Fruit fly (Drosophila melanogaster) whole organism, wandering third instar larva: ENCODE results near the gene tfc.

Experiments
- Abd-B ChIP-seq: fragments of >200 bp; optimal IDR thresholded peaks from 2 replicates; lab custom pipeline; 2017; ENCODE audit warnings: missing biosample characterization, missing genetic modification characterization
- CG32264 ChIP-seq: fragments of 200-800 bp; sonication (Bioruptor generic); optimal IDR thresholded peaks from 2 replicates; lab custom pipeline; 2016; ENCODE audit warnings: missing biosample characterization, missing genetic modification characterization
- CG9705 ChIP-seq: fragments of 200-800 bp; sonication (Bioruptor generic); optimal IDR thresholded peaks from 2 replicates; lab custom pipeline; 2018; ENCODE audit warnings: missing biosample characterization, mild to moderate bottlenecking, missing genetic modification characterization
- CrebA ChIP-seq: fragments of 200-800 bp; sonication (Bioruptor generic); optimal IDR thresholded peaks from 2 replicates; lab custom pipeline; 2016; ENCODE audit warnings: missing biosample characterization, mild to moderate bottlenecking, missing genetic modification characterization, borderline replicate concordance
- Dif ChIP-seq: fragments of 200-275, 200-300 bp; sonication (Bioruptor generic); optimal IDR thresholded peaks from 2 replicates; lab custom pipeline; 2018; ENCODE audit warnings: missing biosample characterization, missing genetic modification characterization; ENCODE audit not compliant: partially characterized antibody
- GATAd ChIP-seq: sonication (Bioruptor generic); optimal IDR thresholded peaks from 2 replicates; lab custom pipeline; 2016; ENCODE audit warnings: missing biosample characterization, missing genetic modification characterization
- HLH106 ChIP-seq: fragments of 200-800 bp; optimal IDR thresholded peaks from 3 replicates; lab custom pipeline; 2019; ENCODE audit warnings: missing biosample characterization, mild to moderate bottlenecking, missing genetic modification characterization, moderate library complexity
- Hr78 ChIP-seq: fragments of >200 bp; optimal IDR thresholded peaks from 2 replicates; lab custom pipeline; 2017; ENCODE audit warnings: missing biosample characterization, missing genetic modification characterization
- Myc ChIP-seq: fragments of >200 bp; optimal IDR thresholded peaks from 2 replicates; lab custom pipeline; 2017
- OdsH ChIP-seq: fragments of 200-800 bp; sonication (Bioruptor generic); optimal IDR thresholded peaks from 2 replicates; lab custom pipeline; 2016; ENCODE audit warnings: missing biosample characterization, mild to moderate bottlenecking, missing genetic modification characterization
- Rel ChIP-seq, 2 experiments: fragments of 200-800 bp; sonication (Bioruptor generic) in 1 of 2; optimal IDR thresholded peaks; 2 replicates in 1 of 2; 3 replicates in 1 of 2; lab custom pipeline; 2016 to 2019; ENCODE audit warnings: mild to moderate bottlenecking in 2 of 2, missing biosample characterization in 2 of 2, missing genetic modification characterization in 2 of 2, moderate library complexity in 1 of 2
- Vsx2 ChIP-seq: fragments of 200-300, 225-300 bp; sonication (Bioruptor generic); optimal IDR thresholded peaks from 2 replicates; lab custom pipeline; 2018; ENCODE audit warnings: missing biosample characterization, missing genetic modification characterization; ENCODE audit not compliant: partially characterized antibody
- br ChIP-seq: fragments of 200-800 bp; sonication (Bioruptor generic); optimal IDR thresholded peaks from 2 replicates; lab custom pipeline; 2016; ENCODE audit warnings: missing biosample characterization, missing genetic modification characterization
- brk ChIP-seq: fragments of 200-800 bp; sonication (Bioruptor generic); optimal IDR thresholded peaks from 2 replicates; lab custom pipeline; 2016; ENCODE audit warnings: missing biosample characterization, mild to moderate bottlenecking, missing genetic modification characterization
- dmrt93B ChIP-seq: fragments of 200-800 bp; sonication (Bioruptor generic); optimal IDR thresholded peaks from 2 replicates; lab custom pipeline; 2018; ENCODE audit warnings: missing biosample characterization, mild to moderate bottlenecking, missing genetic modification characterization
- dsf ChIP-seq: sonication (Bioruptor generic); optimal IDR thresholded peaks from 2 replicates; lab custom pipeline; 2016; ENCODE audit warnings: missing biosample characterization, missing genetic modification characterization, borderline replicate concordance
- ey ChIP-seq: fragments of 200-800 bp; sonication (Bioruptor generic); optimal IDR thresholded peaks from 2 replicates; lab custom pipeline; 2016; ENCODE audit warnings: missing biosample characterization, missing genetic modification characterization
- foxo ChIP-seq, 2 experiments: fragments of 200-800 bp; sonication (Bioruptor generic); optimal IDR thresholded peaks; 2 replicates in 1 of 2; 3 replicates in 1 of 2; lab custom pipeline; 2016 to 2017; ENCODE audit warnings: missing biosample characterization in 2 of 2, missing genetic modification characterization in 2 of 2
- fru ChIP-seq: fragments of 200-800 bp; sonication (Bioruptor generic); optimal IDR thresholded peaks from 3 replicates; lab custom pipeline; 2016; ENCODE audit warnings: missing biosample characterization, mild to moderate bottlenecking, missing genetic modification characterization
- h ChIP-seq: fragments of 200-800 bp; sonication (Bioruptor generic); optimal IDR thresholded peaks from 3 replicates; lab custom pipeline; 2016; ENCODE audit warnings: missing biosample characterization, mild to moderate bottlenecking, missing genetic modification characterization
- jim ChIP-seq: fragments of 175-275, 200-325 bp; sonication (Bioruptor generic); optimal IDR thresholded peaks from 2 replicates; lab custom pipeline; 2016; ENCODE audit warnings: missing biosample characterization, mild to moderate bottlenecking, missing genetic modification characterization
- lola ChIP-seq: fragments of >200 bp; optimal IDR thresholded peaks from 2 replicates; lab custom pipeline; 2017; ENCODE audit warnings: missing biosample characterization, missing genetic modification characterization
- pan ChIP-seq: fragments of >200 bp; optimal IDR thresholded peaks from 2 replicates; lab custom pipeline; 2017
- psq ChIP-seq: fragments of 200-800 bp; sonication (Bioruptor generic); optimal IDR thresholded peaks from 3 replicates; lab custom pipeline; 2017; ENCODE audit warnings: missing biosample characterization, mild to moderate bottlenecking, missing genetic modification characterization, moderate library complexity
- sage ChIP-seq: fragments of 200-800 bp; sonication (Bioruptor generic); optimal IDR thresholded peaks from 2 replicates; lab custom pipeline; 2016; ENCODE audit warnings: missing biosample characterization, mild to moderate bottlenecking, missing genetic modification characterization
- sv ChIP-seq: fragments of 200-800 bp; sonication (Bioruptor generic); optimal IDR thresholded peaks from 3 replicates; lab custom pipeline; 2016; ENCODE audit warnings: missing biosample characterization, missing genetic modification characterization
- tai ChIP-seq: sonication (Bioruptor generic); optimal IDR thresholded peaks from 2 replicates; lab custom pipeline; 2016; ENCODE audit warnings: missing biosample characterization, missing genetic modification characterization
- usp ChIP-seq: fragments of >200 bp; optimal IDR thresholded peaks from 2 replicates; lab custom pipeline; 2017; ENCODE audit warnings: missing biosample characterization, missing genetic modification characterization
- woc ChIP-seq: sonication (Bioruptor generic); optimal IDR thresholded peaks from 2 replicates; lab custom pipeline; 2016; ENCODE audit warnings: missing biosample characterization, mild to moderate bottlenecking, missing genetic modification characterization

tfc gene

DNA sequence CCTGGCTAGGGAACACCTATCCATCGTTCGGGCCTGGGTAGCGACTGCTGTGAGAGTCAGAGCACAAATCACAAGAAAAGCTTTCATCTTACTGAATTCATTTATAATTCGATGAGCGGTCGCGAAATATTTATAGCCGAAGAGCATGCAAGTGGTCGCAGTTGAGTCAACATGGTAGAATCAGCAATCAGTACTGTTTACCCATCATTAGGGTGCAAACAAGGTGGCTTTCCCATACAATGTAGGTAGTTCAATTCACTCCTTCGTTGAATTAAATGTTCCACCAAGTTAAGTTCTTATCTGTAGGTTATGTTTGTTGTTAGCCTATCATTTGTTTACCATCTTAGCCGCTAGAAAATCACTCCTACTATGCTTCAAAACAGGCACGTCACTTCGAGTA is 37.7 kb upstream of the tfc start, which contains the start of gene LysP:
LysP (minus strand) TSS at position 101 of the 400 bp plus-strand sequence.
- no peak for TF ChIP-seq CG32264 (GFP tag; lab: Kevin White, UChicago)
- peak; percentile 4 for TF ChIP-seq h (GFP tag; lab: Kevin White, UChicago)
- peak in 1 of 2 experiments; percentile 3 for TF ChIP-seq foxo (GFP tag; optimal IDR thresholded peaks at IDR 0.05; lab: Kevin White, UChicago)
- TF ChIP-seq, all 38 proteins: peak for 2

DNA sequence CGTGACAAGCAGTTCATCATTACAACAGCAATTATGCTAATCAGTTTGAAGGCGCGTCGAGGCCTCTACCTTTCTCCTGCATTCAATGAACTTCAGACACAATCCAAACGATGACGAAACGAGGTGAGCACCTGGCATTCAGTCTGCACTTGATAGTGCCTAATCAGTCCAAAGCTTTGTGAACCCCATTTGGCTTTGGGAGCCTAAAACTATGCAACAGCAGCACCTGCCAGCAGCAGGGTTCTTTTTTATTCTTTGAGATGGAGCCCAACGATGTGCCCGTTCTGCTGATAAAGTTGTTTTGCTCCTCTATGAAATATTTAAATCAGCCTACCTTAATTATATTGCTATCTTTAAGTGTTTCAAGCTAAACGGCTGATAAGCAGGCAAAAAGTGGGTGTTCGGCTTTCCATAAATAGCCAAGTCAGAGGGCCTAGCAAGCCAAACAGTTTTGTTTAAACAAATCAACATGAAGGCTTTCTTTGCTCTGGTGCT is 28.9 kb upstream of the tfc start, which contains the start of gene LysS:
LysS (plus strand) TSS at position 445 of the 495 bp plus-strand sequence.
- no peak for TF ChIP-seq tai (GFP tag; lab: Kevin White, UChicago)
- no peak for TF ChIP-seq Rel (GFP tag; optimal IDR thresholded peaks at IDR 0.05; lab: Kevin White, UChicago)
- peak; percentile 91 for TF ChIP-seq Rel (tag; optimal IDR thresholded peaks at IDR 0.05; lab: Kevin White, UChicago)

DNA sequence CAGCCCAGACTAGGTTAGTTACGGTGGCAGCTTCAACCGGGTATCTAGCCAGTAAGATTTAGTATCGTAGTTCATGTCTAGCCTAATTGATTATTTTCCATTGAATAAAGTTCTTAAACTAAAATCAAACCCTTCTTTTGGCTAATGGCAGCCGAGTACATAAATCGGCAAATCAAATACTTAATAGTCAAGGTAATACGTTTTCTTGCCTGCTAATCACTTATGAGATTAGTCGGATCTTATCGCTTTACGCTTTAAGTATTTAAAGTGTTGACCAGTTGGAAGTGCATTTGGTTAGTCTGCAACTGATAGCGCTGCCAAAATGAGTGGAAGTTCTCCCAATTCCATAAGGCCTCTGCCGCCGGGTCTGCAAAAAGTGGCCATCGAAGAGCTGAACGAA is 23.7 kb upstream of the tfc start, which contains the start of gene CG33965:
CG33965 (plus strand) TSS at position 301 of the 400 bp plus-strand sequence.
- TF ChIP-seq OdsH (GFP tag; lab: Kevin White, UChicago), result no peak
- TF ChIP-seq usp, result no peak
- TF ChIP-seq brk, result no peak
- TF ChIP-seq tai (GFP tag; lab: Kevin White, UChicago), result no peak
- TF ChIP-seq Abd-B, result no peak
- no peak for TF ChIP-seq sv
- no peak for TF ChIP-seq jim
- no peak for TF ChIP-seq sage (GFP tag; lab: Kevin White, UChicago)
- TF ChIP-seq Dif (GFP tag; lab: Kevin White, UChicago), result no peak
- TF ChIP-seq lola (GFP tag; lab: Kevin White, UChicago), result no peak
- no peak for TF ChIP-seq CrebA (GFP tag; lab: Kevin White, UChicago)
- no peak for TF ChIP-seq dmrt93B (GFP tag; lab: Kevin White, UChicago)
- TF ChIP-seq Vsx2 (GFP tag; lab: Kevin White, UChicago), result no peak
- no peak for TF ChIP-seq CG32264 (GFP tag; lab: Kevin White, UChicago)
- no peak for TF ChIP-seq psq (GFP tag; lab: Kevin White, UChicago)
- no peak for TF ChIP-seq woc (GFP tag; lab: Kevin White, UChicago)
- TF ChIP-seq Rel (GFP tag; optimal IDR thresholded peaks at IDR 0.05; lab: Kevin White, UChicago), result no peak
- TF ChIP-seq Rel (tag; optimal IDR thresholded peaks at IDR 0.05; lab: Kevin White, UChicago), result no peak
- no peak for TF ChIP-seq Hr78 (GFP tag; lab: Kevin White, UChicago)
- no peak for TF ChIP-seq ey (GFP tag; lab: Kevin White, UChicago)

DNA sequence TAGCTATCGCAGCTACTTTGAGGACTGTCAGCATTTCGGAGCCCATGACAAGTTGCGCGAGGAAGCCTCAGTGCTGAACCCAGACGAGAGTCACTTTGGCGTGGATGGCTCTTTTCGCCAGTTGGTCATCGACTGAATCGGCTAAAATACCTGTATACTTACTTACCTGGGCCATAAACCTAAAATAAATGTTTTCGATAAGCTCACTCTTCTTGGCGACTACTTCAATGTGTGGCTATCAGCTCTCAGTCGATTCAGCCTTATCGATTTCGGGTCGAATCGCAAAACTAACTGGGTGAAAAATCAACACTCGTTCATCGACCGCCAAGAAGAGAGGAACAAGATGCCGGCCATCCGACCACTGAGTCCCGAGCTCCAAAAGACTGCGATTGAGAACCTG is 22.4 kb upstream of the tfc start, which contains the start of gene CG33966:
CG33966 (plus strand) TSS at position 301 of the 400 bp plus-strand sequence.
- TF ChIP-seq br (GFP tag; lab: Kevin White, UChicago), result no peak
- TF ChIP-seq h (GFP tag; lab: Kevin White, UChicago), result no peak
- TF ChIP-seq ey (GFP tag; lab: Kevin White, UChicago), result no peak
- TF ChIP-seq Myc (lab: Kevin White, UChicago), result no peak
- TF ChIP-seq tai (GFP tag; lab: Kevin White, UChicago), result no peak
- no peak for TF ChIP-seq foxo (GFP tag; optimal IDR thresholded peaks at IDR 0.05; lab: Kevin White, UChicago)
- no peak for TF ChIP-seq dsf (GFP tag; lab: Kevin White, UChicago)
- no peak for TF ChIP-seq pan (lab: Kevin White, UChicago)
- no peak for TF ChIP-seq Vsx2 (GFP tag; lab: Kevin White, UChicago)
- TF ChIP-seq lola (GFP tag; lab: Kevin White, UChicago), result no peak

DNA sequence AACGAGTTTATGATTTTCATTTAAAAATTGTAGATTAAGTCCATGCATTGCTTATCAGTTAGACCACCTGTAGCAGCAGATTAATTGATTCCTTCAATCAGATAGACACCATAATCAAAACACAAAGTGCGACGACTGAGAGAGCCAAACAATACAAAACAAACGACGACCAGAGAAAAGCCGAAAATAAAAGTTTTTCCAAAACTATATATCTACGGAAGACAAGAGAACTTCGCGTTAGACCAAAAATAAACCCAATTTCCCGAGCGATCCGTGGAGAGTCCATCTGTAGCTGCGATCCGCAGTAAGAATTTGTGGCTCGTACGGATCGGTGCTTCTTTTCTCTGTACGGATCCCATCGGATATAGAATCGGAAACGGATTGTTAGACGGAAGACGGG is 20.8 kb upstream of the tfc start, which contains the start of gene galene:
galene (plus strand) TSS at position 301 of the 400 bp plus-strand sequence.
- no peak for TF ChIP-seq fru
- TF ChIP-seq foxo (GFP tag; optimal IDR thresholded peaks at IDR 0.05; lab: Kevin White, UChicago), result no peak
- no peak for TF ChIP-seq CrebA (GFP tag; lab: Kevin White, UChicago)
- TF ChIP-seq ey (GFP tag; lab: Kevin White, UChicago), result no peak
- no peak for TF ChIP-seq Abd-B
- no peak for TF ChIP-seq tai (GFP tag; lab: Kevin White, UChicago)
- no peak for TF ChIP-seq dmrt93B (GFP tag; lab: Kevin White, UChicago)
- TF ChIP-seq dsf (GFP tag; lab: Kevin White, UChicago), result no peak

DNA sequence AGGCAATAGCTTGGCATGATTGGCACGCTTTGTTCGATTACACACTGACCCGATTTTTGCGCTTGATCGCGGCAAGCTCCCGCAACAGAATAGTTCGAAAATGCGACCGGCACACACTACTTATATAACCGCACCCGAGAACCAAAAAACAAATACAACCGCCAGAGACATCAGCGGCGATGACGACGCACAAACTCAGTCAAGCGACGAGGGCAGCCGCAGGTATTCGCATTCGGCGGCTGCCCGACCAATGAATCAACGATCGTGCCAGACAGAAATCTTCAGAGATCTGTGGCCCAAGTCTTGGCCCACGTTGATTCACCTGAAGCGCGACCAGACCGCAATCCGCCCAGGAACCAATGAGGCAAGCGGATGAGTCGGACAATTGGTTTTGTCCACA is 18.0 kb upstream of the tfc start, which contains the start of gene CG9192:
CG9192 (minus strand) TSS at position 101 of the 400 bp plus-strand sequence.
- TF ChIP-seq lola (GFP tag; lab: Kevin White, UChicago), result no peak
- no peak for TF ChIP-seq GATAd
- TF ChIP-seq foxo (GFP tag; optimal IDR thresholded peaks at IDR 0.05; lab: Kevin White, UChicago), result no peak
- TF ChIP-seq h (GFP tag; lab: Kevin White, UChicago), result no peak
- no peak for TF ChIP-seq br (GFP tag; lab: Kevin White, UChicago)
- no peak for TF ChIP-seq HLH106 (tag; lab: Kevin White, UChicago)
- TF ChIP-seq pan (lab: Kevin White, UChicago), result no peak
- no peak for TF ChIP-seq brk
- no peak for TF ChIP-seq CrebA (GFP tag; lab: Kevin White, UChicago)
- no peak for TF ChIP-seq Myc (lab: Kevin White, UChicago)
- no peak for TF ChIP-seq CG32264 (GFP tag; lab: Kevin White, UChicago)
- no peak for TF ChIP-seq CG9705
